Fruit fly (Drosophila melanogaster) whole organism, embryonic: Measurements from ENCODE around the gene DnaJ-1.

Experiments used
- CG11085 ChIP-seq: fragments of 200-800 bp; sonication (Bioruptor generic); IDR thresholded peaks from 2 replicates; pipeline ENCODE4 v1.3.6; 2022; ENCODE audit warnings: missing biosample characterization, missing genetic modification characterization
- CG11504 ChIP-seq: fragments of 200-800 bp; sonication (Bioruptor generic); optimal IDR thresholded peaks from 3 replicates; lab custom pipeline; 2019; ENCODE audit warnings: missing biosample characterization, mild to moderate bottlenecking, missing genetic modification characterization, moderate library complexity
- CG15073 ChIP-seq: fragments of 200-800 bp; sonication (Bioruptor generic); optimal IDR thresholded peaks from 2 replicates; lab custom pipeline; 2016; ENCODE audit warnings: missing biosample characterization, missing genetic modification characterization
- CG1602 ChIP-seq: fragments of 200-800 bp; sonication (Bioruptor generic); optimal IDR thresholded peaks from 3 replicates; lab custom pipeline; 2016; ENCODE audit warnings: missing biosample characterization, missing genetic modification characterization
- CG17802 ChIP-seq: fragments of 200-800 bp; sonication (Bioruptor generic); optimal IDR thresholded peaks from 2 replicates; lab custom pipeline; 2018; ENCODE audit warnings: missing biosample characterization, mild to moderate bottlenecking, missing genetic modification characterization, moderate library complexity
- CG18619 ChIP-seq: fragments of 200-800 bp; sonication (Bioruptor generic); optimal IDR thresholded peaks from 3 replicates; lab custom pipeline; 2017; ENCODE audit warnings: missing biosample characterization, mild to moderate bottlenecking, missing genetic modification characterization
- CG33213 ChIP-seq: fragments of 200-800 bp; sonication (Bioruptor generic); optimal IDR thresholded peaks from 3 replicates; lab custom pipeline; 2016; ENCODE audit warnings: missing biosample characterization, missing genetic modification characterization
- CG34224 ChIP-seq: fragments of 200-800 bp; sonication (Bioruptor generic); IDR thresholded peaks from 3 replicates; pipeline ENCODE4 v1.3.6; 2022; ENCODE audit warnings: missing biosample characterization, missing genetic modification characterization; ENCODE audit not compliant: partially characterized antibody
- CG4404 ChIP-seq: fragments of 200-800 bp; sonication (Bioruptor generic); IDR thresholded peaks from 2 replicates; pipeline ENCODE4 v1.3.6; 2022; ENCODE audit warnings: missing biosample characterization, missing genetic modification characterization
- CG6791 ChIP-seq: fragments of 200-800 bp; sonication (Bioruptor generic); IDR thresholded peaks from 3 replicates; pipeline ENCODE4 v1.3.6; 2022; ENCODE audit warnings: missing biosample characterization, missing genetic modification characterization; ENCODE audit not compliant: partially characterized antibody
- CG8478 ChIP-seq: fragments of >200 bp; optimal IDR thresholded peaks from 2 replicates; lab custom pipeline; 2018
- CG9817 ChIP-seq: fragments of 200-800 bp; sonication (Bioruptor generic); optimal IDR thresholded peaks from 2 replicates; lab custom pipeline; 2018; ENCODE audit warnings: missing biosample characterization, mild to moderate bottlenecking, missing genetic modification characterization, moderate library complexity
- Chrac-16 ChIP-seq: fragments of 200-800 bp; sonication (Bioruptor generic); optimal IDR thresholded peaks from 3 replicates; lab custom pipeline; 2016; ENCODE audit warnings: missing biosample characterization, missing genetic modification characterization
- CkIIα-i1 ChIP-seq: fragments of 200-800 bp; sonication (Bioruptor generic); IDR thresholded peaks from 2 replicates; pipeline ENCODE4 v1.3.6; 2022; ENCODE audit warnings: missing biosample characterization, missing genetic modification characterization
- Dref ChIP-seq: fragments of 200-800 bp; sonication (Bioruptor generic); IDR thresholded peaks from 2 replicates; pipeline ENCODE4 v1.3.6; 2022; ENCODE audit warnings: missing biosample characterization, missing genetic modification characterization
- Elba2 ChIP-seq: fragments of 200-800 bp; sonication (Bioruptor generic); optimal IDR thresholded peaks from 3 replicates; lab custom pipeline; 2016; ENCODE audit warnings: missing biosample characterization, missing genetic modification characterization
- Myb ChIP-seq: fragments of 200-800 bp; sonication (Bioruptor generic); optimal IDR thresholded peaks from 2 replicates; lab custom pipeline; 2016; ENCODE audit warnings: missing biosample characterization, missing genetic modification characterization
- Opbp ChIP-seq: fragments of 200-800 bp; sonication (Bioruptor generic); IDR thresholded peaks from 3 replicates; pipeline ENCODE4 v1.3.6; 2022; ENCODE audit warnings: missing biosample characterization, missing genetic modification characterization; ENCODE audit not compliant: partially characterized antibody
- Rfx ChIP-seq: fragments of 200-800 bp; sonication (Bioruptor generic); IDR thresholded peaks from 2 replicates; pipeline ENCODE4 v1.3.6; 2022; ENCODE audit warnings: missing biosample characterization, missing genetic modification characterization
- Xrp1 ChIP-seq: fragments of 200-800 bp; sonication (Bioruptor generic); IDR thresholded peaks from 2 replicates; pipeline ENCODE4 v1.3.6; 2022; ENCODE audit warnings: missing biosample characterization, missing genetic modification characterization
- cad ChIP-seq: fragments of >200 bp; optimal IDR thresholded peaks from 2 replicates; lab custom pipeline; 2017; ENCODE audit warnings: missing biosample characterization, missing genetic modification characterization
- dati ChIP-seq: fragments of 200-800 bp; sonication (Bioruptor generic); IDR thresholded peaks from 2 replicates; pipeline ENCODE4 v1.3.6; 2022; ENCODE audit warnings: missing biosample characterization, missing genetic modification characterization
- disco-r ChIP-seq: fragments of 200-800 bp; sonication (Bioruptor generic); optimal IDR thresholded peaks from 2 replicates; lab custom pipeline; 2016; ENCODE audit warnings: missing biosample characterization, missing genetic modification characterization
- dmrt99B ChIP-seq: fragments of 200-800 bp; sonication (Bioruptor generic); optimal IDR thresholded peaks from 2 replicates; lab custom pipeline; 2018; ENCODE audit warnings: missing biosample characterization, mild to moderate bottlenecking, missing genetic modification characterization, moderate library complexity
- fu2 ChIP-seq: fragments of 200-800 bp; sonication (Bioruptor generic); optimal IDR thresholded peaks from 2 replicates; lab custom pipeline; 2016; ENCODE audit warnings: missing biosample characterization, missing genetic modification characterization
- gfzf ChIP-seq: fragments of 200-800 bp; sonication (Bioruptor generic); optimal IDR thresholded peaks from 2 replicates; lab custom pipeline; 2016; ENCODE audit warnings: missing biosample characterization, mild to moderate bottlenecking, missing genetic modification characterization, moderate library complexity
- gro ChIP-seq: fragments of 200-800 bp; sonication (Bioruptor generic); optimal IDR thresholded peaks from 2 replicates; lab custom pipeline; 2016; ENCODE audit warnings: missing biosample characterization, missing genetic modification characterization
- gt ChIP-seq: fragments of 200-800 bp; sonication (Bioruptor generic); IDR thresholded peaks from 2 replicates; pipeline ENCODE4 v1.3.6; 2022; ENCODE audit warnings: missing biosample characterization, missing genetic modification characterization
- ham ChIP-seq: fragments of 200-800 bp; sonication (Bioruptor generic); IDR thresholded peaks from 2 replicates; pipeline ENCODE4 v1.3.6; 2022; ENCODE audit warnings: missing biosample characterization, missing genetic modification characterization
- hbn ChIP-seq: fragments of 200-800 bp; sonication (Bioruptor generic); IDR thresholded peaks from 2 replicates; pipeline ENCODE4 v1.3.6; 2022; ENCODE audit warnings: missing biosample characterization, missing genetic modification characterization; ENCODE audit not compliant: partially characterized antibody
- ind ChIP-seq: fragments of 200-800 bp; sonication (Bioruptor generic); optimal IDR thresholded peaks from 3 replicates; lab custom pipeline; 2016; ENCODE audit warnings: missing biosample characterization, missing genetic modification characterization
- inv ChIP-seq: fragments of 200-800 bp; sonication (Bioruptor generic); IDR thresholded peaks from 2 replicates; pipeline ENCODE4 v1.3.6; 2022; ENCODE audit warnings: missing biosample characterization, missing genetic modification characterization; ENCODE audit not compliant: partially characterized antibody
- jing ChIP-seq: fragments of 200-800 bp; sonication (Bioruptor generic); optimal IDR thresholded peaks from 2 replicates; lab custom pipeline; 2018; ENCODE audit warnings: missing biosample characterization, mild to moderate bottlenecking, missing genetic modification characterization
- kah ChIP-seq: fragments of 200-800 bp; sonication (Bioruptor generic); optimal IDR thresholded peaks from 2 replicates; lab custom pipeline; 2018; ENCODE audit warnings: missing biosample characterization, mild to moderate bottlenecking, missing genetic modification characterization
- ken ChIP-seq: fragments of 200-800 bp; sonication (Bioruptor generic); IDR thresholded peaks from 3 replicates; pipeline ENCODE4 v1.3.6; 2022; ENCODE audit warnings: missing biosample characterization, missing genetic modification characterization
- klu ChIP-seq: fragments of 200-800 bp; sonication (Bioruptor generic); IDR thresholded peaks from 2 replicates; pipeline ENCODE4 v1.3.6; 2022; ENCODE audit warnings: missing biosample characterization, missing genetic modification characterization
- lilli ChIP-seq: fragments of 200-800 bp; sonication (Bioruptor generic); optimal IDR thresholded peaks from 3 replicates; lab custom pipeline; 2016; ENCODE audit warnings: missing biosample characterization, missing genetic modification characterization
- mirr ChIP-seq: fragments of 200-800 bp; sonication (Bioruptor generic); optimal IDR thresholded peaks from 3 replicates; lab custom pipeline; 2018; ENCODE audit warnings: missing biosample characterization, mild to moderate bottlenecking, missing genetic modification characterization
- prd ChIP-seq, 3 experiments: fragments of >200 bp in 2 of 3; fragments of 200-800 bp in 1 of 3; sonication (Bioruptor generic) in 1 of 3; optimal IDR thresholded peaks in 2 of 3; IDR thresholded peaks in 1 of 3; 2 replicates in 2 of 3; 3 replicates in 1 of 3; pipeline versions ENCODE4 v1.3.6 to Lab custom; 2017 to 2022; ENCODE audit warnings: missing biosample characterization in 1 of 3, missing genetic modification characterization in 1 of 3
- salm ChIP-seq: fragments of 200-800 bp; sonication (Bioruptor generic); optimal IDR thresholded peaks from 2 replicates; lab custom pipeline; 2018; ENCODE audit warnings: missing biosample characterization, mild to moderate bottlenecking, missing genetic modification characterization
- sisA ChIP-seq: fragments of 200-800 bp; sonication (Bioruptor generic); IDR thresholded peaks from 2 replicates; pipeline ENCODE4 v1.3.6; 2022; ENCODE audit warnings: missing biosample characterization, missing genetic modification characterization
- so ChIP-seq: fragments of 200-800 bp; sonication (Bioruptor generic); IDR thresholded peaks from 3 replicates; pipeline ENCODE4 v1.3.6; 2022; ENCODE audit warnings: missing biosample characterization, missing genetic modification characterization
- tap ChIP-seq: fragments of 200-800 bp; optimal IDR thresholded peaks from 3 replicates; lab custom pipeline; 2019; ENCODE audit warnings: missing biosample characterization, mild to moderate bottlenecking, missing genetic modification characterization, moderate library complexity
- tio ChIP-seq: fragments of 200-800 bp; sonication (Bioruptor generic); optimal IDR thresholded peaks from 2 replicates; lab custom pipeline; 2017; ENCODE audit warnings: missing biosample characterization, missing genetic modification characterization, inconsistent platforms
- tna ChIP-seq: fragments of 200-800 bp; sonication (Bioruptor generic); IDR thresholded peaks from 2 replicates; pipeline ENCODE4 v1.3.6; 2022; ENCODE audit warnings: missing biosample characterization, missing genetic modification characterization; ENCODE audit not compliant: partially characterized antibody
- tx ChIP-seq: fragments of 200-800 bp; sonication (Bioruptor generic); optimal IDR thresholded peaks from 2 replicates; lab custom pipeline; 2016; ENCODE audit warnings: missing biosample characterization, missing genetic modification characterization
- z ChIP-seq: fragments of 200-800 bp; sonication (Bioruptor generic); IDR thresholded peaks from 3 replicates; pipeline ENCODE4 v1.3.6; 2022; ENCODE audit warnings: missing biosample characterization, missing genetic modification characterization

Gene DnaJ-1

DNA sequence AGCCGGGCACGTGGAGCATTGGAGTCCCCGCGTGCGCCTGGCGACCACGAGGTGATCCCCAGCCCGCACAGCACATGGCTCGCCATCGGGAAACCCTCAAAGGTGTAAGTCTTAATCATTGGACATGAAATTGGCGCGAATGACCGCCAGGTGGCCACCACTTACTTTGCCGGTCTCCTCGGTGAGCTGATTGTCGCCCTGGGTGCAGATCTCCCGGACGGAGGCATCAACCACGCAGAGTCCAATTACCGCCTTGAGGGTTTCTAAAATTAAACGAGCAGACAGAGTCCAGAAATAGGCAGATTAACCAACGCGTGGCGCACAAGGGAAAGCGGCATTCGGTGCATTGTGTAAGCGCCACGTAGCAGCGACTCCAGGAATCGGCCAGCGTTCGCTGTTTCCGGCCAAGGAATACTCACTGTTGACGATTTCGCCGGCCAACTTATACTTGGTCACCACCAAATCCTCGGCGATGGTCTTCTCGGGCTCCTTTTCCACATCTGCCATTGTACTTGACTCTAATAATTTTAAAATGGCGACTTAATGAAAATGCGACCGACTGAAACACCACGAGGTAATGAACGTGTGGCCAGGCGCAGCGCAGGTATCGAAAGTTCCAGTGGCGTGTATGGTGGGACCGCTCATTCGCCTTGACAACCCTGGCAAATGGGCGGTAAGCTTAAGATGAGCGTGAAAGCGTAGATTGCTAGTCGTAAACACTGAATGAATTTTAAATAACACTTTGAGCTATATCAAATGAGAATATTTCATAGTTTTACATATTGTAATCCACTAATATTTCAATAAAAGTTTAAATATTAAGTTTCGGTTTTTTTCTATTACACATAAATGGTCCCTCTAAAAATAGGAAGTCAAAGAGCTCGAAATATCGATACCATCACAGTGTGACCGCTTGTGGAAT is 13.2 kb upstream of the DnaJ-1 start, which contains the start of gene CG10576 (continued):
- TF ChIP-seq gfzf (GFP tag; lab: Kevin White, UChicago) = peak; percentile 90
- no peak for TF ChIP-seq Xrp1 (GFP tag; lab: Robert Waterston, UW)
- no peak for TF ChIP-seq CG1602 (GFP tag; lab: Kevin White, UChicago)
- peak; percentile 24 for TF ChIP-seq lilli (GFP tag; lab: Kevin White, UChicago)
- no peak for TF ChIP-seq CG17802 (tag; lab: Kevin White, UChicago)
- no peak for TF ChIP-seq CG9817 (tag; lab: Kevin White, UChicago)
- TF ChIP-seq CG4404 (GFP tag; lab: Robert Waterston, UW) = no peak
- no peak for TF ChIP-seq Myb (GFP tag; lab: Kevin White, UChicago)
- no peak for TF ChIP-seq Rfx
- peak; percentile 42; the same call in 1 of the 3 replicates for TF ChIP-seq so (GFP tag; lab: Robert Waterston, UW)
- peak; percentile 58 for TF ChIP-seq inv (GFP tag; lab: Robert Waterston, UW)
- TF ChIP-seq Opbp (GFP tag; lab: Robert Waterston, UW) = 0 out of 3 replicates have a peak, but pooled peaks have one; percentile 5
- peak; percentile 56 for TF ChIP-seq Dref (GFP tag; lab: Robert Waterston, UW)
- TF ChIP-seq dati = no peak
- TF ChIP-seq z = no peak
- TF ChIP-seq jing = no peak
- TF ChIP-seq hbn = peak; percentile 60; the same call in 1 of the 2 replicates
- no peak for TF ChIP-seq tio (GFP tag; lab: Kevin White, UChicago)
- TF ChIP-seq sisA (GFP tag; lab: Robert Waterston, UW) = no peak
- peak; percentile 0 for TF ChIP-seq Elba2 (GFP tag; lab: Kevin White, UChicago)
- TF ChIP-seq CG11504 (tag; lab: Kevin White, UChicago) = no peak
- no peak for TF ChIP-seq CG18619 (GFP tag; lab: Kevin White, UChicago)
- no peak for TF ChIP-seq tna
- no peak for TF ChIP-seq CkIIα-i1 (GFP tag; lab: Robert Waterston, UW)
- TF ChIP-seq ind (GFP tag; lab: Kevin White, UChicago) = no peak
- no peak for TF ChIP-seq ken (GFP tag; lab: Robert Waterston, UW)
- 0 out of 3 replicates have a peak, but pooled peaks have one; percentile 54 for TF ChIP-seq CG34224 (GFP tag; lab: Robert Waterston, UW)
- no peak for TF ChIP-seq fu2 (GFP tag; lab: Kevin White, UChicago)
- TF ChIP-seq CG15073 (GFP tag; lab: Kevin White, UChicago) = no peak
- no peak for TF ChIP-seq dmrt99B (tag; lab: Kevin White, UChicago)
- no peak for TF ChIP-seq tx (GFP tag; lab: Kevin White, UChicago)
- TF ChIP-seq gro (GFP tag; lab: Kevin White, UChicago) = no peak
- no peak for TF ChIP-seq cad (GFP tag; lab: Kevin White, UChicago)
- TF ChIP-seq tap (tag; lab: Kevin White, UChicago) = no peak
- TF ChIP-seq CG8478 (lab: Kevin White, UChicago) = no peak
- no peak for TF ChIP-seq salm
- TF ChIP-seq ham (GFP tag; lab: Robert Waterston, UW) = no peak
- TF ChIP-seq Chrac-16 (GFP tag; lab: Kevin White, UChicago) = no peak
- no peak for TF ChIP-seq CG33213
- no peak for TF ChIP-seq CG6791
- TF ChIP-seq mirr (GFP tag; lab: Kevin White, UChicago) = no peak
- no peak for TF ChIP-seq gt
- no peak for TF ChIP-seq prd (optimal IDR thresholded peaks at IDR 0.05; lab: Kevin White, UChicago)
- TF ChIP-seq prd (GFP tag; IDR thresholded peaks at IDR 0.05; lab: Robert Waterston, UW) = 0 out of 3 replicates have a peak, but pooled peaks have one; percentile 8
- TF ChIP-seq CG11085 = no peak
- no peak for TF ChIP-seq kah (GFP tag; lab: Kevin White, UChicago)
- TF ChIP-seq disco-r (GFP tag; lab: Kevin White, UChicago) = no peak
- TF ChIP-seq klu (GFP tag; lab: Robert Waterston, UW) = no peak
